Fruit fly (Drosophila melanogaster) whole organism, embryonic: ENCODE data around the gene Blos4.

Source experiments
- Antp ChIP-seq: fragments of 200-800 bp; sonication (Bioruptor generic); optimal IDR thresholded peaks from 3 replicates; lab custom pipeline; 2016; ENCODE audit warnings: missing biosample characterization, missing genetic modification characterization
- BtbVII ChIP-seq: fragments of 200-800 bp; sonication (Bioruptor generic); optimal IDR thresholded peaks from 3 replicates; lab custom pipeline; 2017; ENCODE audit warnings: missing biosample characterization, mild to moderate bottlenecking, missing genetic modification characterization
- CG10209 ChIP-seq: fragments of 200-800 bp; sonication (Bioruptor generic); optimal IDR thresholded peaks from 3 replicates; lab custom pipeline; 2017; ENCODE audit warnings: missing biosample characterization, mild to moderate bottlenecking, missing genetic modification characterization, missing genetic modification reagents
- CG10267 ChIP-seq: fragments of 200-800 bp; sonication (Bioruptor generic); optimal IDR thresholded peaks from 2 replicates; lab custom pipeline; 2018; ENCODE audit warnings: missing biosample characterization, mild to moderate bottlenecking, missing genetic modification characterization, moderate library complexity
- CG11093 ChIP-seq: fragments of 200-800 bp; sonication (Bioruptor generic); IDR thresholded peaks from 3 replicates; pipeline ENCODE4 v1.3.6; 2022; ENCODE audit warnings: missing biosample characterization, missing genetic modification characterization
- CG11398 ChIP-seq: fragments of 200-800 bp; sonication (Bioruptor generic); optimal IDR thresholded peaks from 2 replicates; lab custom pipeline; 2016; ENCODE audit warnings: missing biosample characterization, missing genetic modification characterization
- CG11696 ChIP-seq: fragments of 200-800 bp; sonication (Bioruptor generic); IDR thresholded peaks from 2 replicates; pipeline ENCODE4 v1.3.6; 2022; ENCODE audit warnings: missing biosample characterization, missing genetic modification characterization
- CG11723 ChIP-seq: fragments of 200-800 bp; sonication (Bioruptor generic); optimal IDR thresholded peaks from 2 replicates; lab custom pipeline; 2017; ENCODE audit warnings: missing biosample characterization, mild to moderate bottlenecking, missing genetic modification characterization
- CG12104 ChIP-seq: fragments of 200-800 bp; sonication (Bioruptor generic); optimal IDR thresholded peaks from 3 replicates; lab custom pipeline; 2016; ENCODE audit warnings: missing biosample characterization, missing genetic modification characterization
- CG13287 ChIP-seq: fragments of 200-800 bp; sonication (Bioruptor generic); IDR thresholded peaks from 2 replicates; pipeline ENCODE4 v1.3.6; 2022; ENCODE audit warnings: missing biosample characterization, missing genetic modification characterization; ENCODE audit not compliant: partially characterized antibody
- CG14965 ChIP-seq: fragments of 200-800 bp; sonication (Bioruptor generic); optimal IDR thresholded peaks from 2 replicates; lab custom pipeline; 2016; ENCODE audit warnings: missing biosample characterization, missing genetic modification characterization, borderline replicate concordance
- CG1602 ChIP-seq: fragments of 200-800 bp; sonication (Bioruptor generic); optimal IDR thresholded peaks from 3 replicates; lab custom pipeline; 2016; ENCODE audit warnings: missing biosample characterization, missing genetic modification characterization
- CG16815 ChIP-seq: fragments of 200-800 bp; sonication (Bioruptor generic); optimal IDR thresholded peaks from 3 replicates; lab custom pipeline; 2017; ENCODE audit warnings: missing biosample characterization, mild to moderate bottlenecking, missing genetic modification characterization
- CG18599 ChIP-seq: fragments of 200-800 bp; sonication (Bioruptor generic); optimal IDR thresholded peaks from 3 replicates; lab custom pipeline; 2017; ENCODE audit warnings: missing biosample characterization, missing genetic modification characterization, mild to moderate bottlenecking, moderate library complexity, missing genetic modification reagents
- CG2712 ChIP-seq: fragments of 200-800 bp; optimal IDR thresholded peaks from 3 replicates; lab custom pipeline; 2019; ENCODE audit warnings: missing biosample characterization, mild to moderate bottlenecking, missing genetic modification characterization, moderate library complexity
- CG2875 ChIP-seq: fragments of 200-800 bp; sonication (Bioruptor generic); optimal IDR thresholded peaks from 2 replicates; lab custom pipeline; 2017; ENCODE audit warnings: missing biosample characterization, mild to moderate bottlenecking, missing genetic modification characterization, missing genetic modification reagents
- CG3847 ChIP-seq: fragments of 200-800 bp; sonication (Bioruptor generic); IDR thresholded peaks from 2 replicates; pipeline ENCODE4 v1.3.6; 2022; ENCODE audit warnings: missing biosample characterization, missing genetic modification characterization
- CG43689 ChIP-seq: fragments of 200-800 bp; sonication (Bioruptor generic); IDR thresholded peaks from 2 replicates; pipeline ENCODE4 v1.3.6; 2022; ENCODE audit warnings: missing biosample characterization, missing genetic modification characterization
- CG4820 ChIP-seq: fragments of 200-800 bp; sonication (Bioruptor generic); optimal IDR thresholded peaks from 3 replicates; lab custom pipeline; 2016; ENCODE audit warnings: missing biosample characterization, missing genetic modification characterization
- CG6654 ChIP-seq: fragments of 200-800 bp; sonication (Bioruptor generic); optimal IDR thresholded peaks from 2 replicates; lab custom pipeline; 2017; ENCODE audit warnings: missing biosample characterization, mild to moderate bottlenecking, missing genetic modification characterization
- CG6854 ChIP-seq: fragments of 200-800 bp; sonication (Bioruptor generic); optimal IDR thresholded peaks from 3 replicates; lab custom pipeline; 2017; ENCODE audit warnings: missing biosample characterization, mild to moderate bottlenecking, missing genetic modification characterization
- CG8290 ChIP-seq, 3 experiments: fragments of 200-800 bp; sonication (Bioruptor generic); optimal IDR thresholded peaks; 2 replicates each; lab custom pipeline; 2016 to 2019; ENCODE audit warnings: missing biosample characterization in 3 of 3, missing genetic modification characterization in 3 of 3, mild to moderate bottlenecking in 2 of 3, moderate library complexity in 1 of 3
- CG8765 ChIP-seq: fragments of 200-800 bp; sonication (Bioruptor generic); IDR thresholded peaks from 2 replicates; pipeline ENCODE4 v1.3.6; 2022; ENCODE audit warnings: missing biosample characterization, missing genetic modification characterization
- Chrac-16 ChIP-seq: fragments of 200-800 bp; sonication (Bioruptor generic); optimal IDR thresholded peaks from 3 replicates; lab custom pipeline; 2016; ENCODE audit warnings: missing biosample characterization, missing genetic modification characterization
- Eip74EF ChIP-seq, 2 experiments: fragments of 200-800 bp in 1 of 2; fragments of >200 bp in 1 of 2; sonication (Bioruptor generic) in 1 of 2; optimal IDR thresholded peaks; 2 replicates each; lab custom pipeline; 2017 to 2019; ENCODE audit warnings: missing biosample characterization in 2 of 2, missing genetic modification characterization in 2 of 2, mild to moderate bottlenecking in 1 of 2, moderate library complexity in 1 of 2
- Elba2 ChIP-seq: fragments of 200-800 bp; sonication (Bioruptor generic); optimal IDR thresholded peaks from 3 replicates; lab custom pipeline; 2016; ENCODE audit warnings: missing biosample characterization, missing genetic modification characterization
- Lhr ChIP-seq: fragments of 200-800 bp; sonication (Bioruptor generic); optimal IDR thresholded peaks from 3 replicates; lab custom pipeline; 2017; ENCODE audit warnings: mild to moderate bottlenecking, missing biosample characterization, missing genetic modification reagents, missing genetic modification characterization
- NfI ChIP-seq: fragments of 200-800 bp; sonication (Bioruptor generic); optimal IDR thresholded peaks from 3 replicates; lab custom pipeline; 2018; ENCODE audit warnings: missing biosample characterization, mild to moderate bottlenecking, missing genetic modification characterization, moderate library complexity
- PHDP ChIP-seq: fragments of 200-800 bp; sonication (Bioruptor generic); optimal IDR thresholded peaks from 3 replicates; lab custom pipeline; 2018; ENCODE audit warnings: missing biosample characterization, mild to moderate bottlenecking, missing genetic modification characterization, moderate library complexity
- Six4 ChIP-seq: fragments of 200-800 bp; sonication (Bioruptor generic); optimal IDR thresholded peaks from 2 replicates; lab custom pipeline; 2016; ENCODE audit warnings: missing biosample characterization, missing genetic modification characterization
- Sox102F ChIP-seq: fragments of 200-800 bp; sonication (Bioruptor generic); optimal IDR thresholded peaks from 2 replicates; lab custom pipeline; 2018; ENCODE audit warnings: missing biosample characterization, mild to moderate bottlenecking, missing genetic modification characterization, moderate library complexity
- Vsx1 ChIP-seq: fragments of 200-800 bp; sonication (Bioruptor generic); optimal IDR thresholded peaks from 2 replicates; lab custom pipeline; 2017; ENCODE audit warnings: missing biosample characterization, mild to moderate bottlenecking, missing genetic modification characterization, missing genetic modification reagents
- bsh ChIP-seq, 2 experiments: fragments of 200-800 bp; sonication (Bioruptor generic); optimal IDR thresholded peaks; 2 replicates each; lab custom pipeline; 2017 to 2018; ENCODE audit warnings: mild to moderate bottlenecking in 2 of 2, missing biosample characterization in 2 of 2, missing genetic modification characterization in 2 of 2, moderate library complexity in 1 of 2
- caup ChIP-seq: fragments of 200-800 bp; sonication (Bioruptor generic); optimal IDR thresholded peaks from 3 replicates; lab custom pipeline; 2017; ENCODE audit warnings: missing biosample characterization, mild to moderate bottlenecking, missing genetic modification characterization, moderate library complexity; ENCODE audit not compliant: severe bottlenecking
- fd96Cb ChIP-seq: fragments of 200-800 bp; sonication (Bioruptor generic); optimal IDR thresholded peaks from 2 replicates; lab custom pipeline; 2018; ENCODE audit warnings: missing biosample characterization, mild to moderate bottlenecking, missing genetic modification characterization, moderate library complexity
- gce ChIP-seq: fragments of 200-800 bp; sonication (Bioruptor generic); IDR thresholded peaks from 3 replicates; pipeline ENCODE4 v1.3.6; 2022; ENCODE audit warnings: missing biosample characterization, missing genetic modification characterization
- gem ChIP-seq: fragments of 200-800 bp; sonication (Bioruptor generic); optimal IDR thresholded peaks from 2 replicates; lab custom pipeline; 2019; ENCODE audit warnings: missing biosample characterization, mild to moderate bottlenecking, missing genetic modification characterization, moderate library complexity
- grn ChIP-seq: fragments of 200-800 bp; sonication (Bioruptor generic); optimal IDR thresholded peaks from 3 replicates; lab custom pipeline; 2017; ENCODE audit warnings: missing biosample characterization, missing genetic modification characterization
- insv ChIP-seq, 2 experiments: fragments of 200-800 bp; sonication (Bioruptor generic); optimal IDR thresholded peaks; 3 replicates each; lab custom pipeline; 2016 to 2018; ENCODE audit warnings: missing biosample characterization in 2 of 2, missing genetic modification characterization in 2 of 2
- klu ChIP-seq: fragments of 200-800 bp; sonication (Bioruptor generic); IDR thresholded peaks from 2 replicates; pipeline ENCODE4 v1.3.6; 2022; ENCODE audit warnings: missing biosample characterization, missing genetic modification characterization
- luna ChIP-seq: fragments of 200-800 bp; sonication (Bioruptor generic); optimal IDR thresholded peaks from 2 replicates; lab custom pipeline; 2016; ENCODE audit warnings: missing biosample characterization, missing genetic modification characterization
- nau ChIP-seq: fragments of 200-800 bp; sonication (Bioruptor generic); optimal IDR thresholded peaks from 3 replicates; lab custom pipeline; 2017; ENCODE audit warnings: missing biosample characterization, mild to moderate bottlenecking, missing genetic modification characterization, missing genetic modification reagents
- nmo ChIP-seq: fragments of 200-800 bp; sonication (Bioruptor generic); optimal IDR thresholded peaks from 2 replicates; lab custom pipeline; 2018; ENCODE audit warnings: missing biosample characterization, mild to moderate bottlenecking, missing genetic modification characterization, moderate library complexity
- sima ChIP-seq: fragments of 200-800 bp; sonication (Bioruptor generic); optimal IDR thresholded peaks from 2 replicates; lab custom pipeline; 2016; ENCODE audit warnings: missing biosample characterization, missing genetic modification characterization
- slp2 ChIP-seq: fragments of 200-800 bp; sonication (Bioruptor generic); optimal IDR thresholded peaks from 2 replicates; lab custom pipeline; 2016; ENCODE audit warnings: missing biosample characterization, missing genetic modification characterization
- so ChIP-seq: fragments of 200-800 bp; sonication (Bioruptor generic); IDR thresholded peaks from 3 replicates; pipeline ENCODE4 v1.3.6; 2022; ENCODE audit warnings: missing biosample characterization, missing genetic modification characterization
- sug ChIP-seq: fragments of 200-800 bp; optimal IDR thresholded peaks from 2 replicates; lab custom pipeline; 2019; ENCODE audit warnings: missing biosample characterization, mild to moderate bottlenecking, missing genetic modification characterization, moderate library complexity
- tin ChIP-seq: fragments of 200-800 bp; sonication (Bioruptor generic); optimal IDR thresholded peaks from 3 replicates; lab custom pipeline; 2016; ENCODE audit warnings: missing biosample characterization, missing genetic modification characterization
- unpg ChIP-seq: fragments of 200-800 bp; sonication (Bioruptor generic); optimal IDR thresholded peaks from 3 replicates; lab custom pipeline; 2018; ENCODE audit warnings: missing biosample characterization, mild to moderate bottlenecking, missing genetic modification characterization, moderate library complexity

Blos4 gene

dm6 chr3L:10843273-10843672 lies 35.6 kb upstream of the Blos4 start (continued):
- TF ChIP-seq CG11398: no peak
- TF ChIP-seq CG6854 (GFP tag; lab: Kevin White, UChicago): no peak
- TF ChIP-seq CG16815 (GFP tag; lab: Kevin White, UChicago): peak; percentile 59
- TF ChIP-seq CG6654 (GFP tag; lab: Kevin White, UChicago): peak; percentile 21
- TF ChIP-seq bsh (GFP tag; optimal IDR thresholded peaks at IDR 0.05; lab: Kevin White, UChicago): peak in 1 of 2 experiments; percentile 77
- peak; percentile 44 for TF ChIP-seq unpg (GFP tag; lab: Kevin White, UChicago)
- peak; percentile 63 for TF ChIP-seq CG10209
- no peak for TF ChIP-seq CG13287 (GFP tag; lab: Robert Waterston, UW)
- TF ChIP-seq CG2712 (tag; lab: Kevin White, UChicago): peak; percentile 87
- TF ChIP-seq Eip74EF (GFP tag; optimal IDR thresholded peaks at IDR 0.05; lab: Kevin White, UChicago): peak in 1 of 2 experiments; percentile 57
- no peak for TF ChIP-seq klu
- TF ChIP-seq CG11696 (GFP tag; lab: Robert Waterston, UW): peak; percentile 96
- TF ChIP-seq CG11093 (GFP tag; lab: Robert Waterston, UW): no peak
- no peak for TF ChIP-seq Elba2 (GFP tag; lab: Kevin White, UChicago)
- peak; percentile 44 for TF ChIP-seq CG12104 (GFP tag; lab: Kevin White, UChicago)
- peak; percentile 59 for TF ChIP-seq CG2875 (GFP tag; lab: Kevin White, UChicago)
- peak; percentile 47 for TF ChIP-seq CG11723 (GFP tag; lab: Kevin White, UChicago)
- TF ChIP-seq CG14965 (GFP tag; lab: Kevin White, UChicago): no peak
- no peak for TF ChIP-seq sima
- TF ChIP-seq CG8765 (GFP tag; lab: Robert Waterston, UW): no peak
- peak; percentile 29 for TF ChIP-seq tin (GFP tag; lab: Kevin White, UChicago)
- TF ChIP-seq gce: no peak
- no peak for TF ChIP-seq luna (GFP tag; lab: Kevin White, UChicago)
- peak; percentile 75 for TF ChIP-seq fd96Cb (tag; lab: Kevin White, UChicago)
- TF ChIP-seq Antp (GFP tag; lab: Kevin White, UChicago): no peak
- TF ChIP-seq slp2: no peak
- TF ChIP-seq grn: no peak
- peak; percentile 81 for TF ChIP-seq CG10267 (tag; lab: Kevin White, UChicago)
- TF ChIP-seq CG3847: no peak
- peak; percentile 31 for TF ChIP-seq Vsx1 (GFP tag; lab: Kevin White, UChicago)
- peak; percentile 2 for TF ChIP-seq sug (tag; lab: Kevin White, UChicago)
- TF ChIP-seq PHDP (tag; lab: Kevin White, UChicago): peak; percentile 56
- TF ChIP-seq insv (GFP tag; optimal IDR thresholded peaks at IDR 0.05; lab: Kevin White, UChicago): no peak
- TF ChIP-seq nmo (GFP tag; lab: Kevin White, UChicago): peak; percentile 79
- peak; percentile 79 for TF ChIP-seq gem (tag; lab: Kevin White, UChicago)
- peak; percentile 6 for TF ChIP-seq CG8290 (GFP tag; optimal IDR thresholded peaks at IDR 0.05; lab: Kevin White, UChicago)
- TF ChIP-seq CG8290 (tag; optimal IDR thresholded peaks at IDR 0.05; lab: Kevin White, UChicago): no peak
- peak; percentile 47 for TF ChIP-seq nau (GFP tag; lab: Kevin White, UChicago)
- no peak for TF ChIP-seq CG43689 (GFP tag; lab: Robert Waterston, UW)
- TF ChIP-seq NfI (GFP tag; lab: Kevin White, UChicago): no peak
- no peak for TF ChIP-seq caup (GFP tag; lab: Kevin White, UChicago)
- TF ChIP-seq CG18599 (GFP tag; lab: Kevin White, UChicago): peak; percentile 63
- peak; percentile 48 for TF ChIP-seq Lhr (GFP tag; lab: Kevin White, UChicago)
- peak; percentile 31 for TF ChIP-seq BtbVII
- TF ChIP-seq Chrac-16 (GFP tag; lab: Kevin White, UChicago): peak; percentile 28
- TF ChIP-seq Sox102F (GFP tag; lab: Kevin White, UChicago): peak; percentile 58
- peak; percentile 17 for TF ChIP-seq Six4 (GFP tag; lab: Kevin White, UChicago)
- TF ChIP-seq so: 0 out of 3 replicates have a peak, but pooled peaks have one; percentile 45
- peak; percentile 36 for TF ChIP-seq CG1602
- peak; percentile 47 for TF ChIP-seq CG4820 (GFP tag; lab: Kevin White, UChicago)
